Worm (Caenorhabditis elegans): ENCODE data around the gene snt-2.

snt-2 gene

ce11 chrIII:833711-834442, 40.3 kb upstream of the snt-2 start (continued):
- TF ChIP-seq blmp-1 (tag; optimal IDR thresholded peaks at IDR 0.05) (peak; percentile 51), nhr-84 (tag; optimal IDR thresholded peaks at IDR 0.05) (no peak), pax-3 (tag; optimal IDR thresholded peaks at IDR 0.05) (peak; percentile 70), mab-9 (GFP tag; IDR thresholded peaks at IDR 0.05) (peak; percentile 63; the same call in 1 of the 2 replicates), ceh-82 (tag; optimal IDR thresholded peaks at IDR 0.05) (peak; percentile 75 to 97 (median 85)), elt-2 (tag; optimal IDR thresholded peaks at IDR 0.05) (peak; percentile 63), nhr-90 (tag; optimal IDR thresholded peaks at IDR 0.05; ENCODE audit: poor library complexity) (peak; percentile 84), dsc-1 (tag; optimal IDR thresholded peaks at IDR 0.05) (peak; percentile 65), alr-1 (tag; optimal IDR thresholded peaks at IDR 0.05; ENCODE audit: borderline replicate concordance) (no peak), ceh-63 (GFP tag; optimal IDR thresholded peaks at IDR 0.05) (no peak), ceh-90 (tag; optimal IDR thresholded peaks at IDR 0.05) (peak; percentile 43), fos-1 (tag; optimal IDR thresholded peaks at IDR 0.05) (peak; percentile 85), nhr-19 (GFP tag; conservative IDR thresholded peaks at IDR 0.05) (peak; percentile 83), nhr-76 (tag; optimal IDR thresholded peaks at IDR 0.05) (no peak), ets-5 (GFP tag; IDR thresholded peaks at IDR 0.05) (no peak), elt-3 (tag; optimal IDR thresholded peaks at IDR 0.05) (peak in 5 of 6 experiments; percentile 5 to 84 (median 65)), ceh-8 (GFP tag; optimal IDR thresholded peaks at IDR 0.05) (peak; percentile 32), aly-2 (tag; optimal IDR thresholded peaks at IDR 0.05) (peak; percentile 55), nhr-71 (tag; optimal IDR thresholded peaks at IDR 0.05) (peak; percentile 97), nhr-77 (tag; optimal IDR thresholded peaks at IDR 0.05) (peak; percentile 95), rnt-1 (tag; optimal IDR thresholded peaks at IDR 0.05) (peak; percentile 86), fkh-10 (GFP tag; optimal IDR thresholded peaks at IDR 0.05) (peak; percentile 81), nhr-20 (tag; optimal IDR thresholded peaks at IDR 0.05) (peak; percentile 91), lin-35 (GFP tag; optimal IDR thresholded peaks at IDR 0.05) (peak; percentile 79 to 89), sup-37 (GFP tag; optimal IDR thresholded peaks at IDR 0.05) (peak; percentile 45), efl-3 (GFP tag; optimal IDR thresholded peaks at IDR 0.05) (no peak), xbp-1 (tag; optimal IDR thresholded peaks at IDR 0.05) (peak; percentile 82), egl-13 (tag; optimal IDR thresholded peaks at IDR 0.05) (peak; percentile 54), ceh-88 (GFP tag; IDR thresholded peaks at IDR 0.05) (peak; percentile 45; the same call in 1 of the 2 replicates), tbx-2 (tag; optimal IDR thresholded peaks at IDR 0.05) (peak; percentile 86), unc-86 (tag; optimal IDR thresholded peaks at IDR 0.05) (peak; percentile 80), nhr-47 (tag; optimal IDR thresholded peaks at IDR 0.05) (peak; percentile 91)

ce11 chrIII:832855-833504, 39.4 kb upstream of the snt-2 start, which contains the start of gene zip-2:
Gene zip-2 (plus strand): TSS chrIII:832982.
- TF ChIP-seq snu-23 (GFP tag; optimal IDR thresholded peaks at IDR 0.05) (peak; percentile 36), mab-9 (GFP tag; IDR thresholded peaks at IDR 0.05) (no peak), ztf-11 (tag; optimal IDR thresholded peaks at IDR 0.05) (no peak), lin-13 (GFP tag; optimal IDR thresholded peaks at IDR 0.05) (no peak), efl-1 (optimal IDR thresholded peaks at IDR 0.05) (no peak), efl-1 (GFP tag; optimal IDR thresholded peaks at IDR 0.05 in 1 of 2) (peak in 1 of 2 experiments; percentile 90), nhr-76 (tag; optimal IDR thresholded peaks at IDR 0.05) (no peak), nhr-47 (tag; optimal IDR thresholded peaks at IDR 0.05) (peak; percentile 5), elt-3 (tag; optimal IDR thresholded peaks at IDR 0.05) (peak in 2 of 6 experiments; percentile 54 to 74), aly-2 (tag; optimal IDR thresholded peaks at IDR 0.05) (no peak), fkh-8 (tag; optimal IDR thresholded peaks at IDR 0.05) (peak; percentile 65), snpc-4 (tag; optimal IDR thresholded peaks at IDR 0.05) (no peak), dpl-1 (GFP tag; optimal IDR thresholded peaks at IDR 0.05) (peak in 1 of 3 experiments; percentile 18), zip-4 (GFP tag; optimal IDR thresholded peaks at IDR 0.05) (no peak), xbp-1 (tag; optimal IDR thresholded peaks at IDR 0.05) (no peak), jun-1 (tag; optimal IDR thresholded peaks at IDR 0.05) (peak; percentile 11), dsc-1 (tag; optimal IDR thresholded peaks at IDR 0.05) (no peak), mef-2 (tag; optimal IDR thresholded peaks at IDR 0.05) (peak; percentile 2), lin-15B (tag; optimal IDR thresholded peaks at IDR 0.05) (no peak), fos-1 (tag; optimal IDR thresholded peaks at IDR 0.05) (no peak), lin-35 (GFP tag; optimal IDR thresholded peaks at IDR 0.05) (peak in 1 of 2 experiments; percentile 48), nhr-71 (tag; optimal IDR thresholded peaks at IDR 0.05) (peak; percentile 52), nhr-237 (tag; optimal IDR thresholded peaks at IDR 0.05) (no peak), hlh-17 (GFP tag; optimal IDR thresholded peaks at IDR 0.05; ENCODE audit: borderline replicate concordance) (no peak), C34B4.2 (tag; optimal IDR thresholded peaks at IDR 0.05) (no peak), blmp-1 (tag; optimal IDR thresholded peaks at IDR 0.05) (peak; percentile 39)
